Worm (Caenorhabditis elegans): Measurements from ENCODE around the gene Y55F3AM.13.

ce11 chrIV:1013233-1013798 lies 42.8 kb downstream of the Y55F3AM.13 start:
- TF ChIP-seq nhr-90 (tag; optimal IDR thresholded peaks at IDR 0.05; ENCODE audit: poor library complexity) (no peak), ama-1 (optimal IDR thresholded peaks at IDR 0.05) (no peak), efl-3 (GFP tag; optimal IDR thresholded peaks at IDR 0.05) (no peak), unc-30 (tag; optimal IDR thresholded peaks at IDR 0.05) (no peak), nhr-77 (tag; optimal IDR thresholded peaks at IDR 0.05) (no peak), aly-2 (tag; optimal IDR thresholded peaks at IDR 0.05) (no peak), skn-1 (tag; optimal IDR thresholded peaks at IDR 0.05) (no peak), ztf-11 (tag; optimal IDR thresholded peaks at IDR 0.05) (no peak), fos-1 (tag; optimal IDR thresholded peaks at IDR 0.05) (no peak), mab-9 (GFP tag; IDR thresholded peaks at IDR 0.05) (no peak), isw-1 (GFP tag; IDR thresholded peaks at IDR 0.05) (no peak), mep-1 (tag; optimal IDR thresholded peaks at IDR 0.05) (no peak), nhr-76 (tag; optimal IDR thresholded peaks at IDR 0.05) (no peak), sox-4 (tag; optimal IDR thresholded peaks at IDR 0.05) (no peak)
